Worm (Caenorhabditis elegans): ENCODE measurements around the gene C18H9.5.

C18H9.5 gene

ce11 chrII:6708980-6709379, 13.6 kb upstream of the C18H9.5 start:
- TF ChIP-seq F13H6.1 (tag; optimal IDR thresholded peaks at IDR 0.05), result no peak
- no peak for TF ChIP-seq tbx-2 (tag; optimal IDR thresholded peaks at IDR 0.05)
- no peak for TF ChIP-seq ref-2 (tag; optimal IDR thresholded peaks at IDR 0.05)
- TF ChIP-seq ceh-18 (tag; optimal IDR thresholded peaks at IDR 0.05), result peak; percentile 76
- TF ChIP-seq nfya-1 (tag; optimal IDR thresholded peaks at IDR 0.05), result peak; percentile 36
- no peak for TF ChIP-seq ttx-3 (tag; optimal IDR thresholded peaks at IDR 0.05)
- TF ChIP-seq npax-4 (tag; optimal IDR thresholded peaks at IDR 0.05), result no peak
- no peak for TF ChIP-seq ahr-1 (tag; optimal IDR thresholded peaks at IDR 0.05)
- no peak for TF ChIP-seq ceh-19 (GFP tag; optimal IDR thresholded peaks at IDR 0.05)
- TF ChIP-seq K09A11.1 (tag; optimal IDR thresholded peaks at IDR 0.05; ENCODE audit: insufficient read depth), result no peak
- TF ChIP-seq rnt-1 (tag; optimal IDR thresholded peaks at IDR 0.05), result no peak
- no peak for TF ChIP-seq Y22D7AL.16 (tag; optimal IDR thresholded peaks at IDR 0.05)

DNA sequence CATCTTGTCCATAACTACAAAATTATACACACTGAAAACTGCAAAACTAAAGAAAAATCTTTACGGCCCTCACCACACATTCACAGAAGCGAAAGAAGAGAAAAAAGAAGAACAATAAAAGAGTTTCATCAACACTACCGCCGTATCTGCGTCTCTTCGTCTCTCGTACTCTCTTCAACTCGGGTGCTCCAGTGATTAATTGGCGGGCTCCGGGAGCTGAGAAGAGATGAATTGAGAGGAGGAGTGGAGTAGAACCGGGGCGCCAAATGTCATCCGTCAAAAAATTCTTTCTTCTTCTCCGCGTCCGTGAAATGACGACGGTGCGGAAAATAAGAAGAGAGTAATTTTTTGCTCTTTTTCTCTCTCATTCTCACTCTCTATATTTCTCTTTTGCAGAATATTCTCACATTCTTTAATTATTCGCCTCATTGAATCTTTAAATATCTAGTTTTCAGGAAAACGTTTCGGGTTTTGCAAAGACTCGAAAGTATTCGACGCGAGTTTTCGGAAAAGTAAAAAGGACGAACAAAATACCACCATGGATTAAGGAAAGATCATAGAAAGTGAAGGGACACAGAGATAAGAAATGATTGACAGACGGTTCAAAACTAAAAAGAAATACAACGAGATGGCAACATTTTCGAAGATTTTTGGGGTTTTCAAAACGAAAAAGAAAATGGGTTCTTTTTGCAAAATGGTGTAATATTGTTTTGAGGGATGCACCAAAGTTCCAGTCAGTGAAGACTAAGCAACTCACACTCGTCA, 12.3 kb upstream of the C18H9.5 start:
- TF ChIP-seq hlh-30 (tag; optimal IDR thresholded peaks at IDR 0.05; ENCODE audit: insufficient read depth), result no peak
- TF ChIP-seq fax-1 (tag; optimal IDR thresholded peaks at IDR 0.05), result no peak
- TF ChIP-seq ceh-34 (tag; optimal IDR thresholded peaks at IDR 0.05), result no peak
- no peak for TF ChIP-seq pha-2 (tag; optimal IDR thresholded peaks at IDR 0.05)
- no peak for TF ChIP-seq che-1 (tag; optimal IDR thresholded peaks at IDR 0.05)
- TF ChIP-seq ref-2 (tag; optimal IDR thresholded peaks at IDR 0.05), result no peak
- no peak for TF ChIP-seq ceh-14 (tag; optimal IDR thresholded peaks at IDR 0.05)
- TF ChIP-seq odd-2 (tag; optimal IDR thresholded peaks at IDR 0.05), result no peak
- peak; percentile 84 for TF ChIP-seq unc-55 (GFP tag; optimal IDR thresholded peaks at IDR 0.05)
- no peak for TF ChIP-seq ceh-22 (tag; optimal IDR thresholded peaks at IDR 0.05)
- no peak for TF ChIP-seq zip-5 (tag; optimal IDR thresholded peaks at IDR 0.05)
- no peak for TF ChIP-seq hlh-15 (tag; optimal IDR thresholded peaks at IDR 0.05)
- peak; percentile 41 for TF ChIP-seq rnt-1 (tag; optimal IDR thresholded peaks at IDR 0.05)
- no peak for TF ChIP-seq F13H6.1 (tag; optimal IDR thresholded peaks at IDR 0.05)
- no peak for TF ChIP-seq pha-4 (tag; optimal IDR thresholded peaks at IDR 0.05)
- TF ChIP-seq unc-42 (tag; optimal IDR thresholded peaks at IDR 0.05), result peak; percentile 2
- TF ChIP-seq ceh-31 (tag; optimal IDR thresholded peaks at IDR 0.05), result peak; percentile 27
- peak; percentile 75 for TF ChIP-seq ceh-18 (tag; optimal IDR thresholded peaks at IDR 0.05)

ce11 chrII:6706552-6707091, 11.3 kb upstream of the C18H9.5 start:
- TF ChIP-seq hlh-30 (tag; optimal IDR thresholded peaks at IDR 0.05; ENCODE audit: insufficient read depth) (no peak), ceh-22 (tag; optimal IDR thresholded peaks at IDR 0.05) (no peak), pax-1 (tag; optimal IDR thresholded peaks at IDR 0.05) (no peak), nhr-232 (tag; optimal IDR thresholded peaks at IDR 0.05) (no peak), ceh-48 (tag; optimal IDR thresholded peaks at IDR 0.05) (no peak), unc-42 (tag; optimal IDR thresholded peaks at IDR 0.05) (peak; percentile 72), hlh-8 (tag; optimal IDR thresholded peaks at IDR 0.05) (no peak), hlh-6 (tag; optimal IDR thresholded peaks at IDR 0.05) (no peak), unc-3 (GFP tag; conservative IDR thresholded peaks at IDR 0.05) (no peak), unc-3 (tag; optimal IDR thresholded peaks at IDR 0.05) (peak; percentile 65), hlh-15 (tag; optimal IDR thresholded peaks at IDR 0.05) (no peak)

ce11 chrII:6705593-6706228, 10.3 kb upstream of the C18H9.5 start, which contains the start of gene rpy-1:
TSS of gene rpy-1 (minus strand) at chrII:6705643.
- peak; percentile 66 for TF ChIP-seq unc-55 (GFP tag; optimal IDR thresholded peaks at IDR 0.05)
- no peak for TF ChIP-seq ahr-1 (tag; optimal IDR thresholded peaks at IDR 0.05)
- peak; percentile 19 for TF ChIP-seq ceh-18 (tag; optimal IDR thresholded peaks at IDR 0.05)
